Fruit fly (Drosophila melanogaster) whole organism, pupa: ENCODE results near the gene jb.

ENCODE experiments used
- CG10348 ChIP-seq: fragments of 200-800 bp; sonication (Bioruptor generic); IDR thresholded peaks from 2 replicates; pipeline ENCODE4 v1.3.6; 2022; ENCODE audit warnings: missing biosample characterization, missing genetic modification characterization
- CG12605 ChIP-seq: fragments of 200-800 bp; sonication (Bioruptor generic); IDR thresholded peaks from 2 replicates; pipeline ENCODE4 v1.3.6; 2022; ENCODE audit warnings: missing biosample characterization, missing genetic modification characterization
- CG13204 ChIP-seq: fragments of 200-800 bp; sonication (Bioruptor generic); optimal IDR thresholded peaks from 2 replicates; lab custom pipeline; 2018; ENCODE audit warnings: missing biosample characterization, mild to moderate bottlenecking, missing genetic modification characterization, moderate library complexity
- CG14655 ChIP-seq: fragments of 200-800 bp; sonication (Bioruptor generic); optimal IDR thresholded peaks from 3 replicates; lab custom pipeline; 2017; ENCODE audit warnings: mild to moderate bottlenecking, missing biosample characterization, missing genetic modification reagents, missing genetic modification characterization
- CG15710 ChIP-seq: fragments of 200-800 bp; sonication (Bioruptor generic); optimal IDR thresholded peaks from 2 replicates; lab custom pipeline; 2018; ENCODE audit warnings: missing biosample characterization, mild to moderate bottlenecking, missing genetic modification characterization, moderate library complexity
- CG17806 ChIP-seq: fragments of 200-800 bp; sonication (Bioruptor generic); optimal IDR thresholded peaks from 2 replicates; lab custom pipeline; 2018; ENCODE audit warnings: missing biosample characterization, mild to moderate bottlenecking, missing genetic modification characterization, moderate library complexity
- CG32121 ChIP-seq: fragments of 200-800 bp; sonication (Bioruptor generic); IDR thresholded peaks from 2 replicates; pipeline ENCODE4 v1.3.6; 2022; ENCODE audit warnings: missing biosample characterization, missing genetic modification characterization
- CG34367 ChIP-seq: fragments of 200-800 bp; sonication (Bioruptor generic); optimal IDR thresholded peaks from 2 replicates; lab custom pipeline; 2018; ENCODE audit warnings: missing biosample characterization, mild to moderate bottlenecking, missing genetic modification characterization
- CG4496 ChIP-seq: fragments of 200-800 bp; sonication (Bioruptor generic); IDR thresholded peaks from 3 replicates; pipeline ENCODE4 v1.3.6; 2022; ENCODE audit warnings: missing biosample characterization, missing genetic modification characterization
- CG8159 ChIP-seq: fragments of 200-800 bp; sonication (Bioruptor generic); optimal IDR thresholded peaks from 3 replicates; lab custom pipeline; 2018; ENCODE audit warnings: missing biosample characterization, mild to moderate bottlenecking, missing genetic modification characterization, moderate library complexity
- CG8301 ChIP-seq: fragments of 200-800 bp; sonication (Bioruptor generic); optimal IDR thresholded peaks from 2 replicates; lab custom pipeline; 2018; ENCODE audit warnings: missing biosample characterization, mild to moderate bottlenecking, missing genetic modification characterization
- CG9948 ChIP-seq: fragments of 200-800 bp; sonication (Bioruptor generic); optimal IDR thresholded peaks from 2 replicates; lab custom pipeline; 2018; ENCODE audit warnings: missing biosample characterization, mild to moderate bottlenecking, missing genetic modification characterization, moderate library complexity
- D1 ChIP-seq: fragments of 200-800 bp; sonication (Bioruptor generic); optimal IDR thresholded peaks from 2 replicates; lab custom pipeline; 2018; ENCODE audit warnings: missing biosample characterization, mild to moderate bottlenecking, missing genetic modification characterization, moderate library complexity
- EcR ChIP-seq: fragments of 200-800 bp; sonication (Bioruptor generic); optimal IDR thresholded peaks from 3 replicates; lab custom pipeline; 2019; ENCODE audit warnings: missing biosample characterization, missing genetic modification characterization, mild to moderate bottlenecking, moderate library complexity, missing genetic modification reagents
- Ets98B ChIP-seq: fragments of 200-800 bp; sonication (Bioruptor generic); IDR thresholded peaks from 2 replicates; pipeline ENCODE4 v1.3.6; 2022; ENCODE audit warnings: missing biosample characterization, missing genetic modification characterization
- Pif1A ChIP-seq: fragments of 200-800 bp; sonication (Bioruptor generic); optimal IDR thresholded peaks from 3 replicates; lab custom pipeline; 2016; ENCODE audit warnings: missing biosample characterization, missing genetic modification characterization
- Pif1B ChIP-seq: fragments of 200-800 bp; sonication (Bioruptor generic); optimal IDR thresholded peaks from 3 replicates; lab custom pipeline; 2016; ENCODE audit warnings: missing biosample characterization, missing genetic modification characterization
- Snoo ChIP-seq: fragments of 200-800 bp; sonication (Bioruptor generic); optimal IDR thresholded peaks from 3 replicates; lab custom pipeline; 2017; ENCODE audit warnings: missing biosample characterization, mild to moderate bottlenecking, missing genetic modification characterization, inconsistent platforms
- fd96Ca ChIP-seq: fragments of 200-800 bp; sonication (Bioruptor generic); IDR thresholded peaks from 3 replicates; pipeline ENCODE4 v1.3.6; 2022; ENCODE audit warnings: missing biosample characterization, missing genetic modification characterization
- gl ChIP-seq: fragments of 200-800 bp; sonication (Bioruptor generic); optimal IDR thresholded peaks from 2 replicates; lab custom pipeline; 2018; ENCODE audit warnings: missing biosample characterization, mild to moderate bottlenecking, missing genetic modification characterization
- rn ChIP-seq: fragments of 200-800 bp; sonication (Bioruptor generic); IDR thresholded peaks from 2 replicates; pipeline ENCODE4 v1.3.6; 2022; ENCODE audit warnings: missing biosample characterization, missing genetic modification characterization

jb gene

DNA sequence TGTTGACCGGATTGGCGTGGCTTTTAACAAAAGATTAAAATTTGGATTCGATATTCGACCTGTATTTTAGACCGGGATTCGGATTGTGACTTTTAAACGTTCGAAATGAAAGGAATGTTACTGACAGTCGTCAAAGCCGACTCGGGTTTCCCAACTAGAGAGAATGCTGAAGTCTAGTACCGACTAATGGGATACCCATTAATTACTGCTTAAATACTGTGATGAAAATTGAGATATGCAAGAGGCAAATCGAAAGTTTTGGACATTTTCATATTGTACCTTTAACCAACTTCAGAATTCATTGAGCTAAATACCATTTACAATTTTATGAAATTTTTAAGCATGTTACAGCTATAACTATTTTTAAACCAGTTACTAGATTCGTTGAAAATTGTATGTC lies 23.5 kb upstream of the jb start, which contains the start of gene CG15458:
Gene CG15458, minus strand, starts transcription at position 101 of the 400 bp plus-strand sequence.
- TF ChIP-seq CG14655 (GFP tag; lab: Kevin White, UChicago) (no peak), Snoo (no peak), Ets98B (GFP tag; lab: Robert Waterston, UW) (no peak), CG8159 (no peak), rn (GFP tag; lab: Robert Waterston, UW) (no peak), gl (tag; lab: Kevin White, UChicago) (no peak), CG10348 (GFP tag; lab: Robert Waterston, UW) (no peak), EcR (GFP tag; lab: Kevin White, UChicago) (no peak), fd96Ca (GFP tag; lab: Robert Waterston, UW) (no peak), CG34367 (tag; lab: Kevin White, UChicago) (no peak), Pif1A (GFP tag; lab: Kevin White, UChicago) (no peak), CG4496 (GFP tag; lab: Robert Waterston, UW) (no peak), CG9948 (no peak), CG8301 (tag; lab: Kevin White, UChicago) (no peak), CG32121 (no peak), Pif1B (no peak)

DNA sequence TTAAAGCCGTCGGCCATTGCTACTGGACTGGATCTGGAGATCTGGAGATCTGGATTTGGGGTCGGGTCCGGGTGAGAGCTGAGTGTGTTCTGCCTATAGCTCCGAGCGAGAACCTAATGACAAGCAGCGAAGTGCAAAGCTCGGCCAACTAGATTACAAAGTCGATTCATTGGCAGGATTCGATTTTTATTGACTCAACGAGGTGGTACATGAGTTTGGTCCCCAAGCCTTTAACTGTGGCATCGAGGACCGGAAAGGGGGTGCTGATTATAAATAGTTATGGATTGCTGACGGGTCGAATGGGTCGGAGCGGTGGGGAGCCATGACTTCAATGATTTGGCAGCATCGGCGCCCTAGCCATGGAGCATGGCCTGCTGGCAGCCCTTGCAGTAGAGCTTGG lies 22.9 kb upstream of the jb start, which contains the start of gene CG15459:
Gene CG15459, minus strand, starts transcription at position 101 of the 400 bp plus-strand sequence.
- no peak for TF ChIP-seq CG34367 (tag; lab: Kevin White, UChicago)
- TF ChIP-seq Pif1B, result no peak
- no peak for TF ChIP-seq CG14655 (GFP tag; lab: Kevin White, UChicago)
- no peak for TF ChIP-seq CG13204 (GFP tag; lab: Kevin White, UChicago)
- TF ChIP-seq CG8301 (tag; lab: Kevin White, UChicago), result no peak
- TF ChIP-seq CG17806 (tag; lab: Kevin White, UChicago), result no peak
- no peak for TF ChIP-seq CG9948
- TF ChIP-seq CG4496 (GFP tag; lab: Robert Waterston, UW), result no peak
- TF ChIP-seq, all 21 proteins: peak for 0

DNA sequence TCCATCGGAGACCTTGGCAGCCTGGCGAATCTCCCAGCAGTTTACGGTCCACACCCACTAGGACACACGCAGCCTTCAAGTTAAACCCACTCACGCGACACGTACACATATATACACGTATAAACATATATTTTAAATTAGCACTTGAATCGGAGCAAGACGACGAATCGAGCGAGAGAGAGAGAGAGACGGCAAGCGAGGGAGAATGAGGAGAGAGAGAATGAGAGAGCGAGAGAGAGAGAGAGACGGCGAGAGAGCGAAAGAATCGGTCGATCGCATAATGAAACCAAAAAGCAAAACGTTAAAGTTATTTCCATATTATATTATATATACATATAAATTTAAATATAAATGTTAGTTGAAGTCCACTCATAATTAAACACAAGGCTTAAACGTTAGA lies 21.0 kb upstream of the jb start:
- no peak for TF ChIP-seq CG12605
- no peak for TF ChIP-seq fd96Ca (GFP tag; lab: Robert Waterston, UW)
- no peak for TF ChIP-seq Pif1B
- no peak for TF ChIP-seq CG14655 (GFP tag; lab: Kevin White, UChicago)
- no peak for TF ChIP-seq rn (GFP tag; lab: Robert Waterston, UW)
- no peak for TF ChIP-seq CG13204 (GFP tag; lab: Kevin White, UChicago)
- no peak for TF ChIP-seq EcR (GFP tag; lab: Kevin White, UChicago)
- TF ChIP-seq CG4496 (GFP tag; lab: Robert Waterston, UW), result no peak
- no peak for TF ChIP-seq CG10348 (GFP tag; lab: Robert Waterston, UW)
- TF ChIP-seq CG8301 (tag; lab: Kevin White, UChicago), result no peak

DNA sequence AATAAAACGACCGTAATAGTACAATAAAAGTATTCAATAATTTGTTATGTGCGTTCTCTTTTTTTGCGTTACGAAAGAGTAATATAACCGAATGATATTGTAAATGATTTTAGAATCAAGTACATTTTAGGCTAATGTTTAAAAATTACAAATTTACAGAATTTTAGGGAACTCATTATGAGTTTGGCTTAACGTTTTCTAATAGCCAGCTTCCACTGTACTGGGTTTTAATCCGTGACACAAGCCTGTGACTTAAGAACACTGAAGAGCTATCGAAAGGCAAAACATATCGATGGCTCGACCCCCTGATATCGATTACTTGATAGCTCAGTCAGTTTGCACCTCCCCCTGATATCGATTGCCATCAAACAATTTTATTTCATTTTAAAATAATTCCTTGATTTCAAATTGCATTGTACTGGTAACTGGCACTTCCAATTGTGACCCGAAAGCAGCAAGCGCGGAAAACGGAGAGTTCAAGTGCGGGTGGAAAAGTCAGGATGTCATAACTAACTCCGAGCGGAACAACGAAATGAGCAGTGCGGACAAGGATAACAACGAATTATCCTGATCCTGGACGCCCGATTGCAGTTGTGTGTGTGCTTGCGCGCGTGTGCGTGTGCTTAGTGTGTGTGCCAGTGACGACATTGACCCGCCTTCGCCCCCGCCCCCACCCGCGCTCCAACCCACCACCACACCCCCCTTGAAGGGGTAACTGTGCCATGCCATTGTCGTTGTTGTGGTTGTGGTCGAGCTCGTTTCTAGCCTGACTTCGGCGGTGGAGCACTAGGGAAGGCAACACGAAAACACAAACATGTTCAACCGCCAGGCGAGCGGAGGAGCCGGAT lies 3.7 kb upstream of the jb start, which contains the start of gene HERC2:
Gene HERC2, plus strand, starts transcription at position 330 of the 848 bp plus-strand sequence.
- TF ChIP-seq CG34367 (tag; lab: Kevin White, UChicago) (peak; percentile 19), CG17806 (tag; lab: Kevin White, UChicago) (peak; percentile 20), Ets98B (GFP tag; lab: Robert Waterston, UW) (peak; percentile 47), rn (GFP tag; lab: Robert Waterston, UW) (no peak), CG15710 (tag; lab: Kevin White, UChicago) (peak; percentile 25), Snoo (no peak), CG4496 (GFP tag; lab: Robert Waterston, UW) (peak; percentile 44; the same call in 1 of the 3 replicates), D1 (tag; lab: Kevin White, UChicago) (no peak), Pif1B (no peak), CG14655 (GFP tag; lab: Kevin White, UChicago) (no peak), CG9948 (no peak), CG8159 (peak; percentile 21), CG32121 (no peak; the same call in 1 of the 2 replicates), CG8301 (tag; lab: Kevin White, UChicago) (no peak), gl (tag; lab: Kevin White, UChicago) (no peak), CG12605 (0 out of 2 replicates have a peak, but pooled peaks have one; percentile 9), EcR (GFP tag; lab: Kevin White, UChicago) (no peak)
- TF ChIP-seq, all 21 proteins: peak for 7

DNA sequence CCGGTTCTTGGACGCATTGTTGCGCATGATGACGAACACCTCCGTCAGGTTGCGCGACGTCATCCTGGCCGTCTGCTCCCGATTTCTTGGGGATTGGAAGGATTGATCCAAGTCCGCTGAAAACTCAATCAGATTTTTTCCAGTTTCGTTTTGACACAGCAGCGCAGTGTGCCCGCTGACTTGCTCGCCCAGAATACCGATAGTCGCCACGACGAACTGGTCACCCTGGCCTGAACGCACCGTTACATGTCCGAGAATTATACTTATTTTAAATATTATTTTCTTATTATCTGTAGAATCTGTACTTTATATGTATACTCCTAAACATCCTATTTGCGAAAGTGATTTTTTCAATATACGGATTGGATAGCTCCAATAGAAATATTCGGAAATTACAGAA lies 3.0 kb upstream of the jb start, which contains the start of gene Syx16:
Gene Syx16, minus strand, starts transcription at position 172 of the 400 bp plus-strand sequence.
- TF ChIP-seq CG4496 (GFP tag; lab: Robert Waterston, UW), result no peak
- TF ChIP-seq gl (tag; lab: Kevin White, UChicago), result no peak
- no peak for TF ChIP-seq Ets98B (GFP tag; lab: Robert Waterston, UW)
- no peak for TF ChIP-seq Snoo
- TF ChIP-seq CG14655 (GFP tag; lab: Kevin White, UChicago), result no peak
- TF ChIP-seq Pif1A (GFP tag; lab: Kevin White, UChicago), result no peak
- no peak for TF ChIP-seq rn (GFP tag; lab: Robert Waterston, UW)
- TF ChIP-seq CG34367 (tag; lab: Kevin White, UChicago), result no peak
- TF ChIP-seq CG8301 (tag; lab: Kevin White, UChicago), result no peak
- TF ChIP-seq CG17806 (tag; lab: Kevin White, UChicago), result no peak
- no peak for TF ChIP-seq CG32121
- TF ChIP-seq Pif1B, result no peak
- no peak for TF ChIP-seq CG12605
- no peak for TF ChIP-seq CG9948
